Fruit fly (Drosophila melanogaster) whole organism, embryonic: ENCODE data around the gene Mlc2.
A peak's percentile ranks its signal among the peaks of the same experiment; 100 is the strongest.

Experiments used
- BEAF-32 ChIP-seq: fragments of 200-800 bp; sonication (Bioruptor generic); optimal IDR thresholded peaks from 3 replicates; lab custom pipeline; 2017; ENCODE audit warnings: missing biosample characterization, missing genetic modification characterization, mild to moderate bottlenecking, moderate library complexity, missing genetic modification reagents
- CG10267 ChIP-seq: fragments of 200-800 bp; sonication (Bioruptor generic); optimal IDR thresholded peaks from 2 replicates; lab custom pipeline; 2018; ENCODE audit warnings: missing biosample characterization, mild to moderate bottlenecking, missing genetic modification characterization, moderate library complexity
- CG11456 ChIP-seq: fragments of 200-800 bp; sonication (Bioruptor generic); IDR thresholded peaks from 3 replicates; pipeline ENCODE4 v1.3.6; 2022; ENCODE audit warnings: missing biosample characterization, missing genetic modification characterization
- CG13424 ChIP-seq: fragments of 200-800 bp; sonication (Bioruptor generic); optimal IDR thresholded peaks from 2 replicates; lab custom pipeline; 2019; ENCODE audit warnings: missing biosample characterization, mild to moderate bottlenecking, missing genetic modification characterization, moderate library complexity
- CG13624 ChIP-seq: fragments of 200-800 bp; sonication (Bioruptor generic); optimal IDR thresholded peaks from 2 replicates; lab custom pipeline; 2016; ENCODE audit warnings: missing biosample characterization, missing genetic modification characterization
- CG14667 ChIP-seq: fragments of 200-800 bp; sonication (Bioruptor generic); IDR thresholded peaks from 2 replicates; pipeline ENCODE4 v1.3.6; 2022; ENCODE audit warnings: missing biosample characterization, missing genetic modification characterization
- CG15514 ChIP-seq: fragments of 200-800 bp; sonication (Bioruptor generic); optimal IDR thresholded peaks from 3 replicates; lab custom pipeline; 2017; ENCODE audit warnings: missing biosample characterization, missing genetic modification characterization, mild to moderate bottlenecking, moderate library complexity, missing genetic modification reagents
- CG16813 ChIP-seq: fragments of 200-800 bp; sonication (Bioruptor generic); IDR thresholded peaks from 3 replicates; pipeline ENCODE4 v1.3.6; 2022; ENCODE audit warnings: missing biosample characterization, missing genetic modification characterization; ENCODE audit not compliant: partially characterized antibody
- CG17385 ChIP-seq: fragments of 200-800 bp; sonication (Bioruptor generic); optimal IDR thresholded peaks from 3 replicates; lab custom pipeline; 2018; ENCODE audit warnings: missing biosample characterization, mild to moderate bottlenecking, missing genetic modification characterization
- CG17829 ChIP-seq: fragments of 200-800 bp; optimal IDR thresholded peaks from 2 replicates; lab custom pipeline; 2019; ENCODE audit warnings: missing biosample characterization, mild to moderate bottlenecking, missing genetic modification characterization, moderate library complexity
- CG17912 ChIP-seq: fragments of 200-800 bp; sonication (Bioruptor generic); optimal IDR thresholded peaks from 2 replicates; lab custom pipeline; 2018; ENCODE audit warnings: missing biosample characterization, mild to moderate bottlenecking, missing genetic modification characterization
- CG2199 ChIP-seq: fragments of 200-800 bp; sonication (Bioruptor generic); IDR thresholded peaks from 3 replicates; pipeline ENCODE4 v1.3.6; 2022; ENCODE audit warnings: missing biosample characterization, missing genetic modification characterization
- CG32767 ChIP-seq: fragments of 200-800 bp; sonication (Bioruptor generic); IDR thresholded peaks from 2 replicates; pipeline ENCODE4 v1.3.6; 2022; ENCODE audit warnings: missing biosample characterization, missing genetic modification characterization
- CG7271 ChIP-seq: fragments of 200-800 bp; sonication (Bioruptor generic); optimal IDR thresholded peaks from 2 replicates; lab custom pipeline; 2018; ENCODE audit warnings: missing biosample characterization, mild to moderate bottlenecking, missing genetic modification characterization, moderate library complexity
- CG7372 ChIP-seq: fragments of 200-800 bp; sonication (Bioruptor generic); IDR thresholded peaks from 2 replicates; pipeline ENCODE4 v1.3.6; 2022; ENCODE audit warnings: missing biosample characterization, missing genetic modification characterization
- CG8089 ChIP-seq: fragments of 200-800 bp; sonication (Bioruptor generic); optimal IDR thresholded peaks from 3 replicates; lab custom pipeline; 2016; ENCODE audit warnings: missing biosample characterization, missing genetic modification characterization
- CG8290 ChIP-seq, 3 experiments: fragments of 200-800 bp; sonication (Bioruptor generic); optimal IDR thresholded peaks; 2 replicates each; lab custom pipeline; 2016 to 2019; ENCODE audit warnings: missing biosample characterization in 3 of 3, missing genetic modification characterization in 3 of 3, mild to moderate bottlenecking in 2 of 3, moderate library complexity in 1 of 3
- CG8924 ChIP-seq: fragments of 200-800 bp; optimal IDR thresholded peaks from 3 replicates; lab custom pipeline; 2019; ENCODE audit warnings: missing biosample characterization, mild to moderate bottlenecking, missing genetic modification characterization, moderate library complexity
- CG9609 ChIP-seq: fragments of 200-800 bp; sonication (Bioruptor generic); optimal IDR thresholded peaks from 3 replicates; lab custom pipeline; 2016; ENCODE audit warnings: missing biosample characterization, missing genetic modification characterization
- CG9727 ChIP-seq: fragments of 200-800 bp; sonication (Bioruptor generic); optimal IDR thresholded peaks from 3 replicates; lab custom pipeline; 2017; ENCODE audit warnings: missing biosample characterization, mild to moderate bottlenecking, missing genetic modification characterization
- D19A ChIP-seq: fragments of 200-800 bp; optimal IDR thresholded peaks from 3 replicates; lab custom pipeline; 2019; ENCODE audit warnings: missing biosample characterization, mild to moderate bottlenecking, missing genetic modification characterization, moderate library complexity
- Dfd ChIP-seq, 2 experiments: fragments of >200 bp; optimal IDR thresholded peaks; 2 replicates each; lab custom pipeline; 2017; ENCODE audit warnings: missing biosample characterization in 2 of 2, missing genetic modification characterization in 2 of 2
- Doc2 ChIP-seq: fragments of 200-800 bp; sonication (Bioruptor generic); IDR thresholded peaks from 2 replicates; pipeline ENCODE4 v1.3.6; 2022; ENCODE audit warnings: missing biosample characterization, missing genetic modification characterization
- Elba2 ChIP-seq: fragments of 200-800 bp; sonication (Bioruptor generic); optimal IDR thresholded peaks from 3 replicates; lab custom pipeline; 2016; ENCODE audit warnings: missing biosample characterization, missing genetic modification characterization
- Fer3 ChIP-seq: fragments of 200-800 bp; sonication (Bioruptor generic); optimal IDR thresholded peaks from 2 replicates; lab custom pipeline; 2018; ENCODE audit warnings: missing biosample characterization, mild to moderate bottlenecking, missing genetic modification characterization, moderate library complexity
- HLH3B ChIP-seq: fragments of 200-800 bp; sonication (Bioruptor generic); IDR thresholded peaks from 2 replicates; pipeline ENCODE4 v1.3.6; 2022; ENCODE audit warnings: missing biosample characterization, missing genetic modification characterization
- Hsf ChIP-seq: fragments of 200-800 bp; sonication (Bioruptor generic); optimal IDR thresholded peaks from 3 replicates; lab custom pipeline; 2016; ENCODE audit warnings: missing biosample characterization, missing genetic modification characterization
- Lim3 ChIP-seq: fragments of 200-800 bp; sonication (Bioruptor generic); IDR thresholded peaks from 2 replicates; pipeline ENCODE4 v1.3.6; 2022; ENCODE audit warnings: missing biosample characterization, missing genetic modification characterization
- Rfx ChIP-seq: fragments of 200-800 bp; sonication (Bioruptor generic); IDR thresholded peaks from 2 replicates; pipeline ENCODE4 v1.3.6; 2022; ENCODE audit warnings: missing biosample characterization, missing genetic modification characterization
- Sin3A ChIP-seq: fragments of >200 bp; optimal IDR thresholded peaks from 2 replicates; lab custom pipeline; 2018
- Sry-β ChIP-seq: fragments of 200-800 bp; sonication (Bioruptor generic); optimal IDR thresholded peaks from 2 replicates; lab custom pipeline; 2018; ENCODE audit warnings: missing biosample characterization, mild to moderate bottlenecking, missing genetic modification characterization, moderate library complexity
- Tbp ChIP-seq: fragments of >200 bp; optimal IDR thresholded peaks from 2 replicates; lab custom pipeline; 2018; ENCODE audit warnings: missing biosample characterization, missing genetic modification characterization
- Xbp1 ChIP-seq: fragments of 200-800 bp; sonication (Bioruptor generic); optimal IDR thresholded peaks from 3 replicates; lab custom pipeline; 2016; ENCODE audit warnings: missing biosample characterization, mild to moderate bottlenecking, missing genetic modification characterization
- fd102C ChIP-seq: fragments of 200-800 bp; sonication (Bioruptor generic); optimal IDR thresholded peaks from 2 replicates; lab custom pipeline; 2018; ENCODE audit warnings: missing biosample characterization, mild to moderate bottlenecking, missing genetic modification characterization, moderate library complexity
- gcm2 ChIP-seq: fragments of 200-800 bp; sonication (Bioruptor generic); optimal IDR thresholded peaks from 2 replicates; lab custom pipeline; 2016; ENCODE audit warnings: missing biosample characterization, missing genetic modification characterization
- gsb ChIP-seq: fragments of 200-800 bp; sonication (Bioruptor generic); IDR thresholded peaks from 2 replicates; pipeline ENCODE4 v1.3.6; 2022; ENCODE audit warnings: missing biosample characterization, missing genetic modification characterization
- jigr1 ChIP-seq: fragments of 200-800 bp; sonication (Bioruptor generic); IDR thresholded peaks from 3 replicates; pipeline ENCODE4 v1.3.6; 2022; ENCODE audit warnings: missing biosample characterization, missing genetic modification characterization
- ken ChIP-seq: fragments of 200-800 bp; sonication (Bioruptor generic); IDR thresholded peaks from 3 replicates; pipeline ENCODE4 v1.3.6; 2022; ENCODE audit warnings: missing biosample characterization, missing genetic modification characterization
- klu ChIP-seq: fragments of 200-800 bp; sonication (Bioruptor generic); IDR thresholded peaks from 2 replicates; pipeline ENCODE4 v1.3.6; 2022; ENCODE audit warnings: missing biosample characterization, missing genetic modification characterization
- kni ChIP-seq: fragments of 200-800 bp; sonication (Bioruptor generic); optimal IDR thresholded peaks from 3 replicates; lab custom pipeline; 2017; ENCODE audit warnings: mild to moderate bottlenecking, missing biosample characterization, missing genetic modification reagents, missing genetic modification characterization
- luna ChIP-seq: fragments of 200-800 bp; sonication (Bioruptor generic); optimal IDR thresholded peaks from 2 replicates; lab custom pipeline; 2016; ENCODE audit warnings: missing biosample characterization, missing genetic modification characterization
- mam ChIP-seq: fragments of 200-800 bp; sonication (Bioruptor generic); optimal IDR thresholded peaks from 3 replicates; lab custom pipeline; 2016; ENCODE audit warnings: missing biosample characterization, missing genetic modification characterization
- ranshi ChIP-seq: fragments of 200-800 bp; sonication (Bioruptor generic); IDR thresholded peaks from 2 replicates; pipeline ENCODE4 v1.3.6; 2022; ENCODE audit warnings: missing biosample characterization, missing genetic modification characterization
- sc ChIP-seq, 3 experiments: fragments of >200 bp in 2 of 3; fragments of 200-800 bp in 1 of 3; sonication (Bioruptor generic) in 1 of 3; optimal IDR thresholded peaks; 2 replicates in 2 of 3; 3 replicates in 1 of 3; lab custom pipeline; 2017; ENCODE audit warnings: mild to moderate bottlenecking in 1 of 3, missing biosample characterization in 1 of 3, missing genetic modification characterization in 1 of 3, missing genetic modification reagents in 1 of 3
- scrt ChIP-seq: fragments of 200-800 bp; sonication (Bioruptor generic); optimal IDR thresholded peaks from 2 replicates; lab custom pipeline; 2018; ENCODE audit warnings: missing biosample characterization, mild to moderate bottlenecking, missing genetic modification characterization, moderate library complexity
- seq ChIP-seq: fragments of 200-800 bp; sonication (Bioruptor generic); IDR thresholded peaks from 2 replicates; pipeline ENCODE4 v1.3.6; 2022; ENCODE audit warnings: missing biosample characterization, missing genetic modification characterization
- sima ChIP-seq: fragments of 200-800 bp; sonication (Bioruptor generic); optimal IDR thresholded peaks from 2 replicates; lab custom pipeline; 2016; ENCODE audit warnings: missing biosample characterization, missing genetic modification characterization
- stc ChIP-seq: fragments of 200-800 bp; sonication (Bioruptor generic); IDR thresholded peaks from 2 replicates; pipeline ENCODE4 v1.3.6; 2022; ENCODE audit warnings: missing biosample characterization, missing genetic modification characterization
- unc-4 ChIP-seq: fragments of 200-800 bp; sonication (Bioruptor generic); IDR thresholded peaks from 2 replicates; pipeline ENCODE4 v1.3.6; 2022; ENCODE audit warnings: missing biosample characterization, missing genetic modification characterization; ENCODE audit not compliant: partially characterized antibody
- vfl ChIP-seq: fragments of 200-800 bp; sonication (Bioruptor generic); optimal IDR thresholded peaks from 2 replicates; lab custom pipeline; 2016; ENCODE audit warnings: missing biosample characterization, missing genetic modification characterization

The Mlc2 gene

DNA sequence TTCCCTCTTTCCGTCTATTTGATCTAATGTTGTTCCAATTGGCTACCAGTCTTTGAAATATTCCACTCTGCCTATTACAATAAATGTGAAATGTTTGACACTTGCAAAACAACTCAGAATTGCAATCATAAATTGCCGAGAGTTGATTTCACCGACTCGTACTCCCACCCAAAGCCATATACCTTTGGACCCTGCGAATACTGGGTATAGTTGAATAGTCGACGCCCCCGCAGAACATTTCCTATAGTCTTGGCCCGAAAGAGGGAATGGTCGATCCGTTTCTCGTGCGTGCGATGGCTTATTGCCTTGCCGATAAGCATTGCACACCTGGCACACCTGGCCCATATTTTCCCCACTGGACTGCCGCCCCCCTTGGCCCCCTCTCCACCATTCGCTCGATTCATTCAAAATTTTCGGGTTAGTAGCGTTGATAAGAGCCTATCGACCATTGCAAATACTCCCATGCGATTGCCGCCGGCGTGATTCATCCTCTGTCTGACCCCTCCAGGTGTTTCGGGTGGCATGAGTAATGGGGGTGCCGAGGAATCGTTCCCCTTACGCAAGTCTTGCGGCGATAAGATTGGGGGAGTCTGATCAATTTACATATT is 25.8 kb upstream of the Mlc2 start (continued):
- no peak for TF ChIP-seq Fer3
- TF ChIP-seq luna (GFP tag; lab: Kevin White, UChicago) = no peak
- TF ChIP-seq scrt (GFP tag; lab: Kevin White, UChicago) = no peak
- TF ChIP-seq unc-4 = no peak
- no peak for TF ChIP-seq klu (GFP tag; lab: Robert Waterston, UW)
- 0 out of 2 replicates have a peak, but pooled peaks have one; percentile 27 for TF ChIP-seq CG32767 (GFP tag; lab: Robert Waterston, UW)
- TF ChIP-seq CG17912 (GFP tag; lab: Kevin White, UChicago) = no peak
- no peak for TF ChIP-seq CG2199
- no peak for TF ChIP-seq Hsf (GFP tag; lab: Kevin White, UChicago)
- TF ChIP-seq Xbp1 (GFP tag; lab: Kevin White, UChicago) = peak; percentile 11
- no peak for TF ChIP-seq Sin3A (lab: Kevin White, UChicago)
- no peak for TF ChIP-seq seq
- no peak for TF ChIP-seq CG9727 (GFP tag; lab: Kevin White, UChicago)
- TF ChIP-seq gcm2 (GFP tag; lab: Kevin White, UChicago) = no peak
- no peak for TF ChIP-seq CG14667 (GFP tag; lab: Robert Waterston, UW)
- TF ChIP-seq ken (GFP tag; lab: Robert Waterston, UW) = no peak
- TF ChIP-seq Rfx = peak; percentile 26; the same call in 1 of the 2 replicates
- TF ChIP-seq D19A (tag; lab: Kevin White, UChicago) = peak; percentile 0
- peak; percentile 5 for TF ChIP-seq CG8924
- no peak for TF ChIP-seq Elba2
- no peak for TF ChIP-seq vfl
- TF ChIP-seq CG8290 (GFP tag; optimal IDR thresholded peaks at IDR 0.05; lab: Kevin White, UChicago) = no peak
- peak in 1 of 2 experiments; percentile 75 for TF ChIP-seq CG8290 (tag; optimal IDR thresholded peaks at IDR 0.05; lab: Kevin White, UChicago)
- no peak for TF ChIP-seq Doc2
- TF ChIP-seq CG13624 (GFP tag; lab: Kevin White, UChicago) = peak; percentile 23
- TF ChIP-seq BEAF-32 (GFP tag; lab: Kevin White, UChicago) = no peak
- TF ChIP-seq CG8089 = no peak
- TF ChIP-seq fd102C (GFP tag; lab: Kevin White, UChicago) = no peak
- TF ChIP-seq gsb (GFP tag; lab: Robert Waterston, UW) = no peak
- no peak for TF ChIP-seq Lim3 (GFP tag; lab: Robert Waterston, UW)
- peak; percentile 14 for TF ChIP-seq CG17385 (GFP tag; lab: Kevin White, UChicago)
- no peak for TF ChIP-seq HLH3B (GFP tag; lab: Robert Waterston, UW)
- no peak for TF ChIP-seq Sry-β (GFP tag; lab: Kevin White, UChicago)
- no peak for TF ChIP-seq sc (optimal IDR thresholded peaks at IDR 0.05; lab: Kevin White, UChicago)
- TF ChIP-seq sc (GFP tag; optimal IDR thresholded peaks at IDR 0.05; lab: Kevin White, UChicago) = no peak
- TF ChIP-seq CG10267 = no peak
- TF ChIP-seq CG17829 (tag; lab: Kevin White, UChicago) = no peak
- no peak for TF ChIP-seq CG16813 (GFP tag; lab: Robert Waterston, UW)
- no peak for TF ChIP-seq sima (GFP tag; lab: Kevin White, UChicago)
- TF ChIP-seq kni (GFP tag; lab: Kevin White, UChicago) = no peak
- 0 out of 2 replicates have a peak, but pooled peaks have one; percentile 20 for TF ChIP-seq ranshi (GFP tag; lab: Robert Waterston, UW)
- TF ChIP-seq mam = peak; percentile 38
- no peak for TF ChIP-seq Dfd (GFP tag; optimal IDR thresholded peaks at IDR 0.05; lab: Kevin White, UChicago)
- TF ChIP-seq CG9609 = no peak
- TF ChIP-seq CG7271 (tag; lab: Kevin White, UChicago) = no peak
- TF ChIP-seq CG15514 = peak; percentile 6
- TF ChIP-seq stc (GFP tag; lab: Robert Waterston, UW) = no peak
- peak; percentile 71; the same call in 2 of the 3 replicates for TF ChIP-seq CG11456
- no peak for TF ChIP-seq jigr1 (GFP tag; lab: Robert Waterston, UW)
- no peak for TF ChIP-seq CG7372 (GFP tag; lab: Robert Waterston, UW)
- TF ChIP-seq Tbp (GFP tag; lab: Kevin White, UChicago) = no peak
- no peak for TF ChIP-seq CG13424
